Worm (Caenorhabditis elegans) whole organism, mixed stage, embryonic: ENCODE results near the gene ippk-1.

Source experiments
- M03D4.4 ChIP-seq: sonication (generic microtip); optimal IDR thresholded peaks from 2 replicates; lab custom pipeline; 2017; ENCODE audit warnings: mild to moderate bottlenecking, missing genetic modification characterization, missing compliant biosample characterization
- blmp-1 ChIP-seq: fragments of 150-350 bp; optimal IDR thresholded peaks from 2 replicates; lab custom pipeline; 2014; ENCODE audit warnings: missing biosample characterization, missing genetic modification characterization
- ceh-39 ChIP-seq: fragments of 150-350 bp; optimal IDR thresholded peaks from 2 replicates; lab custom pipeline; 2014; ENCODE audit warnings: missing biosample characterization, missing genetic modification characterization
- ceh-43 ChIP-seq: fragments of 200-800 bp; sonication (Bioruptor generic); optimal IDR thresholded peaks from 2 replicates; lab custom pipeline; 2018; ENCODE audit warnings: mild to moderate bottlenecking, missing genetic modification characterization, moderate library complexity, missing compliant biosample characterization
- ceh-83 ChIP-seq: fragments of 200-800 bp; sonication (Bioruptor generic); optimal IDR thresholded peaks from 2 replicates; lab custom pipeline; 2018; ENCODE audit warnings: mild to moderate bottlenecking, missing genetic modification characterization, missing compliant biosample characterization
- ces-1 ChIP-seq: fragments of 150-350 bp; optimal IDR thresholded peaks from 2 replicates; lab custom pipeline; 2014; ENCODE audit warnings: missing biosample characterization, missing genetic modification reagents, missing genetic modification characterization
- cnd-1 ChIP-seq: fragments of 200-800 bp; sonication (Bioruptor generic); optimal IDR thresholded peaks from 2 replicates; lab custom pipeline; 2018; ENCODE audit warnings: mild to moderate bottlenecking, missing genetic modification characterization, missing compliant biosample characterization
- drap-1 ChIP-seq: fragments of 200-800 bp; sonication (Bioruptor generic); optimal IDR thresholded peaks from 3 replicates; lab custom pipeline; 2018; ENCODE audit warnings: mild to moderate bottlenecking, missing genetic modification characterization, missing compliant biosample characterization
- elt-1 ChIP-seq: sonication (generic microtip); optimal IDR thresholded peaks from 2 replicates; lab custom pipeline; 2017; ENCODE audit warnings: missing genetic modification characterization, mild to moderate bottlenecking, missing compliant biosample characterization, antibody characterized with exemption, moderate library complexity, borderline replicate concordance; ENCODE audit not compliant: insufficient read depth
- elt-3 ChIP-seq: fragments of 150-350 bp; optimal IDR thresholded peaks from 2 replicates; lab custom pipeline; 2014; ENCODE audit warnings: missing biosample characterization, missing genetic modification characterization
- flh-1 ChIP-seq: fragments of 200-800 bp; sonication (Bioruptor generic); optimal IDR thresholded peaks from 2 replicates; lab custom pipeline; 2018; ENCODE audit warnings: mild to moderate bottlenecking, missing genetic modification characterization, moderate library complexity, missing compliant biosample characterization
- ham-2 ChIP-seq: fragments of 200-800 bp; sonication (Bioruptor generic); optimal IDR thresholded peaks from 2 replicates; lab custom pipeline; 2018; ENCODE audit warnings: mild to moderate bottlenecking, missing genetic modification characterization, missing compliant biosample characterization
- hlh-1 ChIP-seq: fragments of 150-350 bp; optimal IDR thresholded peaks from 2 replicates; lab custom pipeline; 2014; ENCODE audit warnings: missing biosample characterization, missing genetic modification reagents, missing genetic modification characterization
- lsy-2 ChIP-seq: fragments of 150-350 bp; optimal IDR thresholded peaks from 2 replicates; lab custom pipeline; 2014; ENCODE audit warnings: missing biosample characterization, missing genetic modification characterization
- mab-5 ChIP-seq: fragments of 150-350 bp; optimal IDR thresholded peaks from 2 replicates; lab custom pipeline; 2014; ENCODE audit warnings: missing biosample characterization, missing genetic modification characterization
- mep-1 ChIP-seq: fragments of 150-350 bp; optimal IDR thresholded peaks from 2 replicates; lab custom pipeline; 2017; ENCODE audit warnings: missing biosample characterization, missing genetic modification reagents, missing genetic modification characterization, inconsistent platforms
- mls-2 ChIP-seq: sonication (generic microtip); optimal IDR thresholded peaks from 2 replicates; lab custom pipeline; 2016; ENCODE audit warnings: mild to moderate bottlenecking, missing genetic modification characterization, moderate library complexity, missing compliant biosample characterization
- nhr-12 ChIP-seq: fragments of 150-350 bp; optimal IDR thresholded peaks from 2 replicates; lab custom pipeline; 2014; ENCODE audit warnings: missing biosample characterization, missing genetic modification characterization
- nhr-2 ChIP-seq: fragments of 150-350 bp; optimal IDR thresholded peaks from 2 replicates; lab custom pipeline; 2014; ENCODE audit warnings: missing biosample characterization, missing genetic modification characterization
- nhr-237 ChIP-seq: fragments of 150-350 bp; optimal IDR thresholded peaks from 2 replicates; lab custom pipeline; 2014; ENCODE audit warnings: missing biosample characterization, missing genetic modification characterization
- nhr-28 ChIP-seq: fragments of 150-350 bp; optimal IDR thresholded peaks from 2 replicates; lab custom pipeline; 2014; ENCODE audit warnings: missing biosample characterization, missing genetic modification characterization
- nhr-76 ChIP-seq: sonication (generic microtip); optimal IDR thresholded peaks from 2 replicates; lab custom pipeline; 2017; ENCODE audit warnings: missing biosample characterization, missing genetic modification characterization
- sem-2 ChIP-seq: fragments of 200-800 bp; sonication (Bioruptor generic); optimal IDR thresholded peaks from 2 replicates; lab custom pipeline; 2018; ENCODE audit warnings: mild to moderate bottlenecking, missing genetic modification characterization, missing compliant biosample characterization
- snpc-4 ChIP-seq: fragments of 150-350 bp; optimal IDR thresholded peaks from 2 replicates; lab custom pipeline; 2014; ENCODE audit warnings: missing biosample characterization, missing genetic modification characterization
- sptf-1 ChIP-seq: sonication (generic microtip); optimal IDR thresholded peaks from 2 replicates; lab custom pipeline; 2017; ENCODE audit warnings: mild to moderate bottlenecking, missing genetic modification characterization, moderate library complexity, missing compliant biosample characterization
- tbx-8 ChIP-seq: fragments of 200-800 bp; sonication (Bioruptor generic); optimal IDR thresholded peaks from 2 replicates; lab custom pipeline; 2018; ENCODE audit warnings: mild to moderate bottlenecking, missing genetic modification characterization, moderate library complexity, missing compliant biosample characterization
- unc-120 ChIP-seq: sonication (generic microtip); optimal IDR thresholded peaks from 2 replicates; lab custom pipeline; 2017; ENCODE audit warnings: missing genetic modification characterization, missing compliant biosample characterization; ENCODE audit not compliant: poor library complexity, severe bottlenecking
- unc-39 ChIP-seq: fragments of 150-350 bp; optimal IDR thresholded peaks from 2 replicates; lab custom pipeline; 2014; ENCODE audit warnings: missing biosample characterization, missing genetic modification characterization
- unc-62 ChIP-seq: fragments of 150-350 bp; optimal IDR thresholded peaks from 2 replicates; lab custom pipeline; 2014; ENCODE audit warnings: missing biosample characterization, missing genetic modification reagents, missing genetic modification characterization
- zip-8 ChIP-seq: fragments of 150-350 bp; optimal IDR thresholded peaks from 2 replicates; lab custom pipeline; 2014; ENCODE audit warnings: missing biosample characterization, missing genetic modification characterization
- ztf-11 ChIP-seq: fragments of 150-350 bp; optimal IDR thresholded peaks from 2 replicates; lab custom pipeline; 2014; ENCODE audit warnings: missing biosample characterization, missing genetic modification characterization

The ippk-1 gene

DNA sequence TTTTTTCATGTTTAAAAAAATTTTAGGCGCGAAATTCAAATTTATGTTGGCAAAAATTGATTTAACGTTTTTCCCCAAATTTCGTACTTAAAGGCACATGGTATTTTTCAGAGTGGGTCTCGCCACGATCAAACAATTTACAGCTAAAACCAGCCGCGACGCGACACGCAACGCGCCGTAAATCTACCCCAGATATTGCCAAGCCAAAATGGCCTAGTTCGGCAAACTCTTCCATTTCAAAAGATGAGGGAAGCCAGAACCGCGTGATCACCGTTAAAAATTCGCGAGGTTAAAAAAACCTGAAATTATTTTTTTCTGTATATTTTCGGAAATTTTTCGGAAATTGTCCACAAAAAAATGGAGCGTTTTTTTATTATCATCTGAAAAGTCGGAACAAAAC, 17.2 kb downstream of the ippk-1 start:
- TF ChIP-seq ceh-83 (no peak), unc-120 (no peak), unc-39 (tag; lab: Kevin White, UChicago) (no peak), nhr-12 (tag; lab: Kevin White, UChicago) (no peak), ham-2 (GFP tag; lab: Kevin White, UChicago) (no peak), lsy-2 (tag; lab: Kevin White, UChicago) (no peak)
- TF ChIP-seq, all 35 proteins: peak for 0

DNA sequence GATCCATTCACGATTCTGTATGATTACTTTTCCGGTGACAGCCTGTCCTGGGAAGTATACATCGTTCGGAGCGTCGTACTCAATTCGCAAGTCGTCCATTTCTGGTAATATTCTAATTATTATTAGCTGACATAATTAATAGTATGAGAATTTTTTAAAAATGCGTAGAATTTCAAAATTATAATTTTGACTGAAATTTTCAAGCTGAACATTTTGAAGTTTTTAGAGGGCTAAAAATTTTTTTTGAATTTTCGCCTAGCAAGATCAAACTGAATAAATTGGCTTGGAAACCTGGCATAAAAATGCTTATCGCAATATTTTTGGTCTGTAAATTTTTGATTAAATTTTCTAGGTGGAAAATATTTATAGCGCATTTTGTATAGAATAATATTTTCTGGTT, 19.8 kb downstream of the ippk-1 start, which contains the start of gene arrd-7:
arrd-7 (minus strand) TSS at position 101 of the 400 bp plus-strand sequence.
- TF ChIP-seq nhr-2 (tag; lab: Kevin White, UChicago) (no peak), zip-8 (tag; lab: Kevin White, UChicago) (no peak), drap-1 (no peak), ces-1 (GFP tag; lab: Kevin White, UChicago) (no peak), sptf-1 (no peak)

DNA sequence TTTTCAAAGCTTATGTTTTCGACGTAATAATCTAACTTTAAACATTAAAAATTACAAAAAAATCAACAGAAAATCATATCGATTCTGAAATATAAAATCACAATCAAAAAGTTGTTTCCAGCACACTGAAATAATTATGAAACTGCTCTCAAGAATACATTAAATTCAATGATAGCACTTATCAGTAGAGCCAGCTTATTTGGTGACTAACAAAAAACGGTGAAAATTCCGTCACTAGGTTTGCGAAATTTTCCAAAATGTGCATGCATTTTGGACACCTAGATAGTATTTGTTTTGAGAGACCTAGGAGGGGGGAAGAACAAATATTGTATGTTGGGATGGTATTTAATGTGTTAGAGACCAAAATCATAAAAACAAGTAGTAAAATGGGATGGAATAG, 20.4 kb downstream of the ippk-1 start:
- no peak for TF ChIP-seq lsy-2 (tag; lab: Kevin White, UChicago)
- TF ChIP-seq M03D4.4 (tag; lab: Kevin White, UChicago) = no peak
- no peak for TF ChIP-seq zip-8 (tag; lab: Kevin White, UChicago)
- no peak for TF ChIP-seq flh-1 (GFP tag; lab: Kevin White, UChicago)
- no peak for TF ChIP-seq unc-62 (GFP tag; lab: Kevin White, UChicago)
- no peak for TF ChIP-seq mep-1 (tag; lab: Kevin White, UChicago)
- no peak for TF ChIP-seq ztf-11
- TF ChIP-seq nhr-237 (tag; lab: Kevin White, UChicago) = no peak
- TF ChIP-seq tbx-8 (GFP tag; lab: Kevin White, UChicago) = no peak
- no peak for TF ChIP-seq hlh-1
- TF ChIP-seq elt-1 (tag; lab: Kevin White, UChicago) = no peak
- TF ChIP-seq nhr-28 (tag; lab: Kevin White, UChicago) = no peak
- TF ChIP-seq nhr-76 (tag; lab: Kevin White, UChicago) = no peak
- no peak for TF ChIP-seq elt-3
- no peak for TF ChIP-seq nhr-12 (tag; lab: Kevin White, UChicago)
- TF ChIP-seq ceh-39 (tag; lab: Kevin White, UChicago) = no peak
- TF ChIP-seq ces-1 (GFP tag; lab: Kevin White, UChicago) = no peak

DNA sequence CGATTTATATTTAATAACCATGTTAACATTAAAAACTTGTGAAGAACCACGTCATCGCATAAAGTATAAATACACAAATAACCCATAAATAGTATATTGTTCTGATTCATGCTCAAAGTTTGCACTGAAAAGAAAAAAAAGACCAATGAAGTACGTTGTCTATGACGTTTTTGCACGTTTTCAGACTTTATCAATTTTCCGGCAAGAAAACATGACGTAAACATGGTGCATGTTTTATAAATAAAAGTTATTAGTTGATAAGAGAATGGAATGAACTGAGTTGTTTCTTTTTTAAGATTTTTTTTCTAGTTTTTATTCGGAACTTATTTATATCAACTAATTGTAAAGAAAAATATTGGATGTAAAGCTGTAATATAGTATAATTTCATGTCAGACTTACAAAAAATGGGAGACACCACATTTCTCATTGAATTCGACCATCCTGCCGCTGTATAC, 22.0 kb downstream of the ippk-1 start, which contains the start of gene arrd-8:
arrd-8 (plus strand) TSS at position 406 of the 456 bp plus-strand sequence.
- TF ChIP-seq nhr-2 (tag; lab: Kevin White, UChicago) (no peak), nhr-76 (tag; lab: Kevin White, UChicago) (no peak), flh-1 (GFP tag; lab: Kevin White, UChicago) (no peak), elt-1 (tag; lab: Kevin White, UChicago) (no peak)

DNA sequence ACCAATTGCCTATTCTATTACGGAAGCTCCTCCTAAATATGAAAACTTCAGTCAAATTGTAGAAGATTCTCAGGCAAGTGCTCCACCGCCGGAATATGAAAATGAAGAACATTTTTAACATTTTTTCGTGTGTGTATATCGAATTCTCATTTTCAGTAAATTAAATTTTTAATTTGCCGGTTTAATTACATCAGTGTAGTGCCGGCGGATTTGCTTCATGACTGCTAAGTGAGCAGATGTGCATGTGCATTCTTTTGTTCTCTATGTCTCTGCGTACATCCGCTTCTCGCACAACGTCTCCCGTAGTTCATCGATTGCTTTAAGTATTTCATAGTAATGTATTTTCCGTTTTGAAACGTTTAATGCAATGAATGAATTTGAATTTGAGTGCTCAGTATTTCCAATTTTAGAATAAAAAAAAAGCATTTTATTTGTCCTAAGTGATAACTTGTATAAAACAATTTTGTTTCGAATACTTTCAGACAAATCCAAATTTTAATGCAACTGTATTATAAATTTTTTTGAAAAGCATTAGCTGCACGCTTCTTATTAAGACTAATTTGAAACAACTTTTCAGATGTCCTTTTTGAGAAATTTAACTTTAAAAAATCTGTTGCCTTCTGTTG, 24.9 kb downstream of the ippk-1 start, which contains the start of gene Y17G7B.22:
Y17G7B.22 (plus strand) TSS at position 576 of the 626 bp plus-strand sequence.
- TF ChIP-seq snpc-4 (tag; lab: Kevin White, UChicago) = no peak
- TF ChIP-seq ces-1 (GFP tag; lab: Kevin White, UChicago) = peak; percentile 97
- TF ChIP-seq, all 35 proteins: peak for 1

DNA sequence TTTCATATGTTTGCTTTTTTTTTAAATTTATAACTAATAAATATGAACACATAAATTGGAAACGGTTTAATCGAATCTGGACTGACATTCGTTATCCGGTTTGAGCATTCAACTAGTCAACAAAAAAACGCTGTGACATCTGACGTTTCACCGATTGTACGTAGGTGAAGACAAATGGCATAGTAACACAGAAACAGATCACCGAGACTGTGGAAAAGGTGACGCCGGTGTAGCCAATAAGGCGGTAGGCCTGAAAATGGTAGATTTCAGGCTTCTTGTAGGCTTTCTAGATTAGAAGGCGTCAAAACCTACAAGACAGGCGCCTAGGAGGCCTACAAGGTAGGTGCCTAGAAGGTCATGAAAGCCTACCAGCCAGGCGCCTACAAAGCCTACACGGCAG, 28.5 kb downstream of the ippk-1 start:
- TF ChIP-seq ces-1 (GFP tag; lab: Kevin White, UChicago) = no peak
- no peak for TF ChIP-seq mab-5 (tag; lab: Kevin White, UChicago)
- TF ChIP-seq unc-120 = no peak
- TF ChIP-seq ceh-83 = no peak
- TF ChIP-seq mls-2 (tag; lab: Kevin White, UChicago) = no peak
- TF ChIP-seq nhr-76 (tag; lab: Kevin White, UChicago) = no peak
- TF ChIP-seq mep-1 (tag; lab: Kevin White, UChicago) = no peak
- no peak for TF ChIP-seq cnd-1 (tag; lab: Kevin White, UChicago)
- no peak for TF ChIP-seq blmp-1 (tag; lab: Kevin White, UChicago)
- no peak for TF ChIP-seq ceh-43
- no peak for TF ChIP-seq sem-2 (GFP tag; lab: Kevin White, UChicago)
- TF ChIP-seq nhr-12 (tag; lab: Kevin White, UChicago) = no peak
- no peak for TF ChIP-seq sptf-1
- TF ChIP-seq snpc-4 (tag; lab: Kevin White, UChicago) = no peak
- TF ChIP-seq ceh-39 (tag; lab: Kevin White, UChicago) = no peak
- TF ChIP-seq drap-1 = no peak
- TF ChIP-seq unc-39 (tag; lab: Kevin White, UChicago) = no peak
- TF ChIP-seq elt-3 = no peak
- no peak for TF ChIP-seq nhr-28 (tag; lab: Kevin White, UChicago)
